Worm (Caenorhabditis elegans) whole organism, L4/young adult: Measurements from ENCODE around the gene R10F2.4.

Source experiments
- W03F9.2 ChIP-seq: fragments of 150-350 bp; optimal IDR thresholded peaks from 2 replicates; lab custom pipeline; 2014; ENCODE audit warnings: missing biosample characterization, missing genetic modification characterization
- dao-5 ChIP-seq: sonication (generic microtip); optimal IDR thresholded peaks from 2 replicates; lab custom pipeline; 2016; ENCODE audit warnings: missing genotype, missing genetic modification characterization, moderate library complexity, missing compliant biosample characterization
- him-1 ChIP-seq: sonication (generic microtip); optimal IDR thresholded peaks from 2 replicates; lab custom pipeline; 2016; ENCODE audit warnings: missing genotype, missing genetic modification reagents, missing genetic modification characterization, missing compliant biosample characterization

Gene R10F2.4

DNA sequence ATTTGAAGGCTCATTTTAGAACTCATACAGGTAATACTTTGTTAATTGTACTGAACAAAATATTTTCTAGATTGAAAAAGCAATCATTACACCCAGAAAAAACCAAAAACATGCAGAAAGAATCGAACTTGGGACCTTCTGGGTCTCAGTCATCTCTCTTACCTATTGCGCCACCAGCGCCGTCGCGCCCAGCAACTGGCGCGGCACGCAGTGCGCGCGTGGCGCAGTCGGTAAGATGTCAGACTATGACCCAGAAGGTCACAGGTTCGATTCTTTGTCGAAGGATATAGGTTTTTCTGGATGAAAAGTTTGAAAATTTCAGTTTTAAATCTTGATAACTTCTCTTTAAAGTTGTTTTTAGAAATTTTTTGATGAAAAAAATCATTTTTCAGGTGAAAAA is 43.2 kb downstream of the R10F2.4 start:
- TF ChIP-seq W03F9.2 (tag; lab: Kevin White, UChicago) = no peak
- TF ChIP-seq him-1 (tag; lab: Kevin White, UChicago) = no peak
- TF ChIP-seq dao-5 (tag; lab: Kevin White, UChicago) = no peak

DNA sequence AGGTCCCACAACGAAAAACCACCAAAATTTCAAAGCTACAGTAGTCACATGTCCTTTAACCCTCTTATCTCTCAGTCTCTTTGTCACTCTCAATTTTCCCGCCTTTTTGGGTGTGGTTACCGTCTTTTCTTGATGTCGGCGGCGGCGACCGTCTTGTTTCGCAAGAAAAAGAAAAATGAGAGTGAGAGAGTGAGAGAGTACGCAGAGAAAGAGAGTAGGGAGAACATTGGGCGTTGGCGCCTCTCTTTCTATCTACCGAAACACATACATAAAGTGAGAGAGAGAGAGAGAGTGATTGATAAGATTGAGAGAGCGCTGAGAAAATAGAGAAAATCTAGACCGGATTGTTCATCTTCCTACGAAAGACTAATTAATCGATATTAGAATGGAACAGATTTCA is 47.0 kb downstream of the R10F2.4 start:
- TF ChIP-seq W03F9.2 (tag; lab: Kevin White, UChicago) (peak; percentile 16), him-1 (tag; lab: Kevin White, UChicago) (no peak)

DNA sequence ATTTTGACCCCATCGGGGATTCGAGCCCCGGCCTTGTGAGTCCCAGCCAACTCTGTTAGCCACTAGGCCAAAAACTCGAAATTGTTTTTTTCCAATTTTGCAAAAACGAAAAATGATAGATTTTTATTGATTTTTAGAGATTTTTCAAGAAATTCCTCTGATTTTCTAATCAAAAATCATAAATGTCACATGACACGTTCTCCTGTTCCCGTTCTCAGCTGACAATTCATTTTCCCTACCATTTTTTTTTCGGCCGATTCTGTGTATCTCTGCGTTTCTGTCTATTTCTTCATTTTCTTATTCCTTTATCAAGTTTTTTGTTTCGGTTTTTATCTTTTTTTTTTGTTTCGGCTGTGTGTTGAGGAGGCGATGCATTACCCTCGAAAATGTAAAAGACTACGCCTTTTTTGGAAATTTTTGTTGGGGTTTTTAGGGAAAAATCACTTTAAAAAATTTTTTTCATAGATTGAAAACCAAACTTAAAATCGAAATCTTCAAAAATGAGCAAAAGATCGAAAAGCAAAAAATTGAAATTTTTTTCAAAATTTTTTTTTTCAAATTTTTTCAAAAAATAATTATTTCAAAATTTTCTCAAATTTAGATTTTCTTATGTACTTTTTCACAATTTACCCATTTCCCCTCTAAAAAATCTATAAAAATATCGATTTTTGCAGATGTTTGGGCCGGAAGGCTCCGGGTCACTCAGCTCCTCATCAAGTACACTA is 48.6 kb downstream of the R10F2.4 start, which contains the start of gene klf-1:
Gene klf-1 (plus strand): TSS at position 675 of the 725 bp plus-strand sequence.
- TF ChIP-seq W03F9.2 (tag; lab: Kevin White, UChicago) (no peak), dao-5 (tag; lab: Kevin White, UChicago) (no peak), him-1 (tag; lab: Kevin White, UChicago) (no peak)

DNA sequence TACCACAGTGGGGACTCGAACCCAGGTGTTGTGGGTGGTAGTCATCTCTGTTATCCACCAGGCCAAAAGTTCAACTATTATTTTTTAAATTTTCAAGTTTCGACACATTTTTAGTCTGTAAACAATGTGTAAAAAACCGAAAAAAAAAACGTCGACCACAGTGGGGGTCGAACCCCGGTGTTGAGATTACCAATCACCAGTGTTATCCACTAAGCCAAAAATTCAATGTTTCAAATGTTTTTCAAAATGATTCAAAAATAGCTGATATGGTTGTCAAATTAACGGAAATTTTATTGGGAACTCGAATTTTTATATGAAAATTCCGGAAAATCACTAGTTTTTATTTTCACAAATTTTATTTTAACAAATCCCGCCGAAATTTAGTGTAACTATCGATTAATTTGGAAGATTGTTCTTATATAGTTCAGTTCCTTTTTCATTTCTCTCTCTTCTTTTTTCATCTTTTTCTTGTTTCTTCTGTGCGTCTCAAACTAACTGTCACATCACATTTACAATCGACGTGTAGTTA is 49.7 kb downstream of the R10F2.4 start:
- TF ChIP-seq dao-5 (tag; lab: Kevin White, UChicago) (no peak), him-1 (tag; lab: Kevin White, UChicago) (no peak), W03F9.2 (tag; lab: Kevin White, UChicago) (no peak)

DNA sequence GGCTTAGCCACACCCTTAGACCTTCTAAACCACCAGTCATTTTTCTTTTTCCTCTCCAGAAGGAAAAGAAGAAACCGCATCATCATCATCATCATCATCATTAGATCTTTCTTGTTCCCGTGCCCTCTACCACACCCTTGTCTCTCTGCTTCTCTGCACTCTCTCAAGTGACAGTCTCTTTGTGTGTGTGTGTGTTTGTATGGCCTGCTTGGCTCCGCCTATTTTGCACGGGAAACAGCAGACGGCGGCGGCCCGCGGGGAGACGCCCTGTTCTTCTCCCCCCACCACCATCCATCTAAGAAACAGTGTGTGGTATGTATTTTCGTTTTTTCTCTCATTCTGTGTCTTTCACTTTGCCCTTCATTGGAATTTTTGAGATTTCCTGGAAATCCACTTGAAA is 51.1 kb downstream of the R10F2.4 start:
- TF ChIP-seq W03F9.2 (tag; lab: Kevin White, UChicago) = peak; percentile 1
- no peak for TF ChIP-seq dao-5 (tag; lab: Kevin White, UChicago)

DNA sequence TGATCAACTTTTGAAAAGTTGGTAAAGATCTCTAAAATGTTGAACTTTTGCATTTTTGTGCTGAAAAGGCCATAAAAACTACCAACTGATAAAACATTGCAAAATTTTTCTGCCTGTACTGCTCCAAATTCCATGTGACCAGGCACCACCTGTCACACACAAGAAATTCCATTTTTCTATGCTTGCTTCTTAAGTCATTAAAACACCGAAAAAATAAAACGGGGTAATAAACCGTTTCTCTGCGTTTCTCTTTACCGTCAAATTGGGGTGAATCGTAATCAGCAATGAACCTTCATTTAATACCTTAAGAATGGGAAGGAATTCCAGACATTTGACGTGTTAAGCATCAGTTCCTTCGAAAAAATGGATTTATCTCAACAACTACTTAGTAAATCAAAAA is 52.7 kb downstream of the R10F2.4 start:
- TF ChIP-seq him-1 (tag; lab: Kevin White, UChicago) (no peak), W03F9.2 (tag; lab: Kevin White, UChicago) (no peak), dao-5 (tag; lab: Kevin White, UChicago) (no peak)

DNA sequence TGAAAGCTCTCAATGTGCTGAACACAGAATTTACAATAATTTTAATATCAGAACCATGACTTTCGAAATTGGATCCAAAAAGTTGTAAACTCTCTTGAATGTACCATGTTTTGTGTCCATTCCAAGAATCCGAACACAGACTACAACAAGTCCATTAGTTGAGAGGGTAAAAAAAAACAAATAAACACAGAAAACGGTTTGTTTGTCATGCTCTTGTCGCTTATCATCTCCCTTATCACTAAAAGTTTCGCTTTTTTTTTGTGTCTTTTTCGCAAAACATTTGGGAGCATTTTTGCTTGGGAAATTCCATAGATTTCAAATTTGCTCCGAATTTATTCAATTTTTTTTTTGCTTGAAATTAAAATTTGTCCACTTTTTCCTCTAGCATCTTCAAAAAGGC is 53.4 kb downstream of the R10F2.4 start:
- TF ChIP-seq him-1 (tag; lab: Kevin White, UChicago) (no peak), W03F9.2 (tag; lab: Kevin White, UChicago) (no peak), dao-5 (tag; lab: Kevin White, UChicago) (no peak)
